Worm (Caenorhabditis elegans): Measurements from ENCODE around the gene F35B12.9.

ce11 chrV:11583212-11583611 is 17.8 kb upstream of the F35B12.9 start, which contains the start of gene srx-88:
- TF ChIP-seq elt-1 (tag; optimal IDR thresholded peaks at IDR 0.05) (no peak), egl-27 (tag; optimal IDR thresholded peaks at IDR 0.05) (no peak)
